Worm (Caenorhabditis elegans): Measurements from ENCODE around the gene C49C3.20.

Gene C49C3.20

ce11 chrIV:17280441-17280939 is 35.8 kb downstream of the C49C3.20 start:
- TF ChIP-seq mep-1 (tag; optimal IDR thresholded peaks at IDR 0.05) (no peak), nhr-2 (tag; optimal IDR thresholded peaks at IDR 0.05) (no peak), hlh-1 (tag; optimal IDR thresholded peaks at IDR 0.05) (no peak), drap-1 (GFP tag; optimal IDR thresholded peaks at IDR 0.05) (no peak), lsy-2 (tag; optimal IDR thresholded peaks at IDR 0.05) (no peak)

DNA sequence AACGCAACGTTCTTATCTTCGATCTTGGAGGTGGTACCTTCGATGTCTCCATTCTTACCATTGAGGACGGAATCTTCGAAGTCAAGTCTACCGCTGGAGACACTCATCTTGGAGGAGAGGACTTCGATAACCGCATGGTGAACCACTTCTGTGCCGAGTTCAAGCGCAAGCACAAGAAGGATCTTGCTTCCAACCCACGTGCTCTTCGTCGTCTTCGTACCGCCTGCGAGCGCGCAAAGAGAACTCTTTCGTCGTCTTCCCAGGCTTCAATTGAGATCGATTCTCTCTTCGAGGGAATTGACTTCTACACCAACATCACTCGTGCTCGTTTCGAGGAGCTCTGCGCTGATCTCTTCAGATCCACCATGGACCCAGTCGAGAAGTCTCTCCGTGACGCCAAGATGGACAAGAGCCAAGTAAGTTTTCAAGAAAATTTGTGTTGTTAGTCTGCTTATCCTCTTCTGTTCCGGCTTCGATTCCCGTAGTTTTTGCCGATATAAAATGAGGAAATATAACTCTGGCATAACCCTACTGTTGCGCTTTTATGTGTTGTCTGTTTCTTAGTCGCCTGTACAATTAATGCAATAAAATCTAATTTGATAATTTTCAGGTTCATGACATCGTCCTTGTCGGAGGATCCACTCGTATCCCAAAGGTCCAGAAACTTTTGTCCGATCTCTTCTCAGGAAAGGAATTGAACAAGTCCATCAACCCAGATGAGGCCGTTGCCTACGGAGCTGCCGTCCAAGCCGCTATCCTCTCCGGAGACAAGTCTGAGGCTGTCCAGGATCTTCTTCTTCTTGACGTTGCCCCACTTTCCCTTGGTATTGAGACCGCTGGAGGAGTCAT is 36.5 kb downstream of the C49C3.20 start:
- no peak for TF ChIP-seq ceh-83 (GFP tag; optimal IDR thresholded peaks at IDR 0.05)
- no peak for TF ChIP-seq elt-3 (tag; optimal IDR thresholded peaks at IDR 0.05)
- TF ChIP-seq nhr-76 (tag; optimal IDR thresholded peaks at IDR 0.05): no peak
- no peak for TF ChIP-seq mls-2 (tag; optimal IDR thresholded peaks at IDR 0.05)
- TF ChIP-seq unc-120 (tag; optimal IDR thresholded peaks at IDR 0.05; ENCODE audit: poor library complexity, severe bottlenecking): no peak
- TF ChIP-seq flh-1 (GFP tag; optimal IDR thresholded peaks at IDR 0.05): no peak
- TF ChIP-seq lin-32 (GFP tag; optimal IDR thresholded peaks at IDR 0.05): no peak
- TF ChIP-seq mep-1 (tag; optimal IDR thresholded peaks at IDR 0.05): no peak
- no peak for TF ChIP-seq pha-4 (tag; optimal IDR thresholded peaks at IDR 0.05)
- no peak for TF ChIP-seq lsy-2 (tag; optimal IDR thresholded peaks at IDR 0.05)
- no peak for TF ChIP-seq ceh-43 (GFP tag; optimal IDR thresholded peaks at IDR 0.05)
- no peak for TF ChIP-seq snpc-4 (tag; optimal IDR thresholded peaks at IDR 0.05)
- TF ChIP-seq sem-2 (GFP tag; optimal IDR thresholded peaks at IDR 0.05): no peak
- no peak for TF ChIP-seq nhr-2 (tag; optimal IDR thresholded peaks at IDR 0.05)
- no peak for TF ChIP-seq nhr-28 (tag; optimal IDR thresholded peaks at IDR 0.05)
- no peak for TF ChIP-seq tbx-8 (GFP tag; optimal IDR thresholded peaks at IDR 0.05)

ce11 chrIV:17278861-17279591 is 37.3 kb downstream of the C49C3.20 start, which contains the start of gene hsp-1:
hsp-1 (plus strand) TSS chrIV:17278959.
- TF ChIP-seq nhr-76 (tag; optimal IDR thresholded peaks at IDR 0.05) (no peak), nhr-12 (tag; optimal IDR thresholded peaks at IDR 0.05) (no peak), unc-62 (GFP tag; optimal IDR thresholded peaks at IDR 0.05) (no peak), lin-13 (tag; optimal IDR thresholded peaks at IDR 0.05) (no peak), ztf-11 (tag; optimal IDR thresholded peaks at IDR 0.05) (no peak), elt-3 (tag; optimal IDR thresholded peaks at IDR 0.05) (no peak), snpc-4 (tag; optimal IDR thresholded peaks at IDR 0.05) (no peak), mab-5 (tag; optimal IDR thresholded peaks at IDR 0.05) (no peak), ceh-39 (tag; optimal IDR thresholded peaks at IDR 0.05) (no peak), pha-4 (tag; optimal IDR thresholded peaks at IDR 0.05) (no peak), ceh-43 (GFP tag; optimal IDR thresholded peaks at IDR 0.05) (no peak), M03D4.4 (tag; optimal IDR thresholded peaks at IDR 0.05) (no peak), unc-120 (tag; optimal IDR thresholded peaks at IDR 0.05; ENCODE audit: poor library complexity, severe bottlenecking) (no peak), bed-3 (GFP tag; optimal IDR thresholded peaks at IDR 0.05) (no peak)

DNA sequence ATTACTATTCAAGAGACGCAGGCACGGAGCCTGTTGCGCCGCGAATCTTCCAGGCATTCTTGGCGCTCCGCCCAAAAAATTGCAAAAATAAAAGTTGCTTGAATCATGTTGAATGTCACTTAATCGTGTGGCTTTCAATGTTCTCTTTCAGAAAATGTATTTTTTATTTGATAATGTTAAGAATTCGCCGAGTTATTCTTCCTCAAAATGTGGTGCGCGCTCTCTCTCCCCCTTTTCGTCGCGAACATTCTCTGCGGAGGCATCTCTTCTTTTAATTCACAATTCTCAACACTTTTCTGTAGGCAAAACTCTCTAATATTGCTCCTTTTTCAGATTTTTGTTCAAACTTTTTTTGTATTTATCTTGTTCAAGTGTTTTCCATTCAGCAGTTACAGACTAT is 37.9 kb downstream of the C49C3.20 start:
- TF ChIP-seq M03D4.4 (tag; optimal IDR thresholded peaks at IDR 0.05) (peak; percentile 90), zip-8 (tag; optimal IDR thresholded peaks at IDR 0.05) (no peak), ztf-11 (tag; optimal IDR thresholded peaks at IDR 0.05) (peak; percentile 83), ceh-43 (GFP tag; optimal IDR thresholded peaks at IDR 0.05) (peak; percentile 89), tbx-8 (GFP tag; optimal IDR thresholded peaks at IDR 0.05) (peak; percentile 82), mls-2 (tag; optimal IDR thresholded peaks at IDR 0.05) (peak; percentile 93), ceh-39 (tag; optimal IDR thresholded peaks at IDR 0.05) (peak; percentile 96), pha-4 (tag; optimal IDR thresholded peaks at IDR 0.05) (peak; percentile 94), unc-120 (tag; optimal IDR thresholded peaks at IDR 0.05; ENCODE audit: poor library complexity, severe bottlenecking) (peak; percentile 78), elt-1 (tag; optimal IDR thresholded peaks at IDR 0.05; ENCODE audit: borderline replicate concordance, insufficient read depth) (peak; percentile 7), elt-3 (tag; optimal IDR thresholded peaks at IDR 0.05) (no peak), mab-5 (tag; optimal IDR thresholded peaks at IDR 0.05) (peak; percentile 68), nhr-12 (tag; optimal IDR thresholded peaks at IDR 0.05) (no peak), lin-32 (GFP tag; optimal IDR thresholded peaks at IDR 0.05) (peak; percentile 10), nhr-237 (tag; optimal IDR thresholded peaks at IDR 0.05) (peak; percentile 97), ham-2 (GFP tag; optimal IDR thresholded peaks at IDR 0.05) (peak; percentile 20), unc-39 (tag; optimal IDR thresholded peaks at IDR 0.05) (peak; percentile 16), nhr-76 (tag; optimal IDR thresholded peaks at IDR 0.05) (no peak), nhr-28 (tag; optimal IDR thresholded peaks at IDR 0.05) (no peak), lsy-2 (tag; optimal IDR thresholded peaks at IDR 0.05) (peak; percentile 89), nhr-2 (tag; optimal IDR thresholded peaks at IDR 0.05) (peak; percentile 44), cnd-1 (tag; optimal IDR thresholded peaks at IDR 0.05) (peak; percentile 93), flh-1 (GFP tag; optimal IDR thresholded peaks at IDR 0.05) (peak; percentile 45), bed-3 (GFP tag; optimal IDR thresholded peaks at IDR 0.05) (no peak), hlh-1 (tag; optimal IDR thresholded peaks at IDR 0.05) (peak; percentile 41), blmp-1 (tag; optimal IDR thresholded peaks at IDR 0.05) (peak; percentile 23), unc-62 (GFP tag; optimal IDR thresholded peaks at IDR 0.05) (peak; percentile 91), mep-1 (tag; optimal IDR thresholded peaks at IDR 0.05) (peak; percentile 99), sem-2 (GFP tag; optimal IDR thresholded peaks at IDR 0.05) (peak; percentile 20), sptf-1 (tag; optimal IDR thresholded peaks at IDR 0.05) (peak; percentile 93), ceh-83 (GFP tag; optimal IDR thresholded peaks at IDR 0.05) (peak; percentile 79), ces-1 (GFP tag; optimal IDR thresholded peaks at IDR 0.05) (peak; percentile 95), drap-1 (GFP tag; optimal IDR thresholded peaks at IDR 0.05) (peak; percentile 87), lin-13 (tag; optimal IDR thresholded peaks at IDR 0.05) (peak; percentile 99), snpc-4 (tag; optimal IDR thresholded peaks at IDR 0.05) (no peak)

All from whole organism, mixed stage, embryonic.